Fruit fly (Drosophila melanogaster): ENCODE data around the gene bocks.

Gene bocks

dm6 chr3R:9581089-9581520 lies 9.7 kb downstream of the bocks start, which contains the start of gene CG8301 (continued):
- TF ChIP-seq gcm2 (GFP tag; optimal IDR thresholded peaks at IDR 0.05), result no peak
- peak; percentile 4 for TF ChIP-seq CG12744 (GFP tag; optimal IDR thresholded peaks at IDR 0.05)
- TF ChIP-seq CG3163 (GFP tag; optimal IDR thresholded peaks at IDR 0.05), result no peak
- TF ChIP-seq E2f1 (GFP tag; IDR thresholded peaks at IDR 0.05), result no peak
- TF ChIP-seq Awh (GFP tag; IDR thresholded peaks at IDR 0.05), result no peak
- TF ChIP-seq CG3065 (GFP tag; optimal IDR thresholded peaks at IDR 0.05), result no peak
- no peak for TF ChIP-seq CG14710 (tag; optimal IDR thresholded peaks at IDR 0.05)
- no peak for TF ChIP-seq Kr (GFP tag; optimal IDR thresholded peaks at IDR 0.05)
- TF ChIP-seq amos (GFP tag; IDR thresholded peaks at IDR 0.05; ENCODE audit: partially characterized antibody), result no peak
- no peak for TF ChIP-seq her (GFP tag; optimal IDR thresholded peaks at IDR 0.05)
- TF ChIP-seq pb (GFP tag; optimal IDR thresholded peaks at IDR 0.05), result no peak
- TF ChIP-seq CG4328 (GFP tag; optimal IDR thresholded peaks at IDR 0.05), result no peak
- peak; percentile 53 for TF ChIP-seq CG12391 (tag; optimal IDR thresholded peaks at IDR 0.05)
- no peak for TF ChIP-seq CG8388 (GFP tag; optimal IDR thresholded peaks at IDR 0.05)
- 0 out of 2 replicates have a peak, but pooled peaks have one; percentile 4 for TF ChIP-seq HLH3B (GFP tag; IDR thresholded peaks at IDR 0.05)
- TF ChIP-seq CG8290 (GFP tag; optimal IDR thresholded peaks at IDR 0.05), result no peak
- TF ChIP-seq CG8290 (tag; optimal IDR thresholded peaks at IDR 0.05), result peak in 1 of 2 experiments; percentile 27
- no peak for TF ChIP-seq BEAF-32 (GFP tag; optimal IDR thresholded peaks at IDR 0.05)
- TF ChIP-seq onecut (GFP tag; IDR thresholded peaks at IDR 0.05), result peak; percentile 18; the same call in 1 of the 2 replicates
- TF ChIP-seq seq (GFP tag; IDR thresholded peaks at IDR 0.05), result no peak; the same call in 1 of the 2 replicates
- no peak for TF ChIP-seq tin (GFP tag; optimal IDR thresholded peaks at IDR 0.05)
- no peak for TF ChIP-seq pnt (GFP tag; optimal IDR thresholded peaks at IDR 0.05)
- TF ChIP-seq CG15696 (tag; optimal IDR thresholded peaks at IDR 0.05), result no peak
- TF ChIP-seq dimm (GFP tag; IDR thresholded peaks at IDR 0.05), result no peak
- no peak for TF ChIP-seq CG6689 (GFP tag; IDR thresholded peaks at IDR 0.05)
- TF ChIP-seq chm (GFP tag; IDR thresholded peaks at IDR 0.05), result peak; percentile 52; the same call in 1 of the 2 replicates
- no peak for TF ChIP-seq fd64A (GFP tag; optimal IDR thresholded peaks at IDR 0.05)
- TF ChIP-seq Rfx (GFP tag; IDR thresholded peaks at IDR 0.05), result peak; percentile 35; the same call in 1 of the 2 replicates
- no peak for TF ChIP-seq CG12236 (GFP tag; optimal IDR thresholded peaks at IDR 0.05)
- no peak for TF ChIP-seq CG4854 (GFP tag; optimal IDR thresholded peaks at IDR 0.05)
- TF ChIP-seq row (GFP tag; IDR thresholded peaks at IDR 0.05), result peak; percentile 68
- no peak for TF ChIP-seq CTCF (GFP tag; optimal IDR thresholded peaks at IDR 0.05)
- TF ChIP-seq chn (GFP tag; optimal IDR thresholded peaks at IDR 0.05), result no peak
- peak; percentile 72 for TF ChIP-seq sens (GFP tag)
- TF ChIP-seq CG32767 (GFP tag; IDR thresholded peaks at IDR 0.05), result 0 out of 2 replicates have a peak, but pooled peaks have one; percentile 23
- TF ChIP-seq lmd (GFP tag; IDR thresholded peaks at IDR 0.05), result no peak
- no peak for TF ChIP-seq ssp (GFP tag; IDR thresholded peaks at IDR 0.05)
- no peak for TF ChIP-seq tll (GFP tag; optimal IDR thresholded peaks at IDR 0.05)
- TF ChIP-seq inv (GFP tag; IDR thresholded peaks at IDR 0.05; ENCODE audit: partially characterized antibody), result no peak
- TF ChIP-seq slbo (GFP tag; IDR thresholded peaks at IDR 0.05), result no peak
- TF ChIP-seq Oli (tag; optimal IDR thresholded peaks at IDR 0.05), result peak; percentile 24
- no peak for TF ChIP-seq nerfin-1 (tag; optimal IDR thresholded peaks at IDR 0.05)
- TF ChIP-seq shn (GFP tag; optimal IDR thresholded peaks at IDR 0.05), result no peak
- peak; percentile 22 for TF ChIP-seq D19A (tag; optimal IDR thresholded peaks at IDR 0.05)
- TF ChIP-seq CG10543 (GFP tag; optimal IDR thresholded peaks at IDR 0.05), result no peak
- 0 out of 4 replicates have a peak, but pooled peaks have one; percentile 40 for TF ChIP-seq chinmo (GFP tag; IDR thresholded peaks at IDR 0.05; ENCODE audit: partially characterized antibody)
- no peak for TF ChIP-seq Lpt (GFP tag; optimal IDR thresholded peaks at IDR 0.05)
- no peak for TF ChIP-seq CG17186 (GFP tag; optimal IDR thresholded peaks at IDR 0.05)
- no peak for TF ChIP-seq Sox100B (GFP tag; optimal IDR thresholded peaks at IDR 0.05)
- TF ChIP-seq CG13424 (tag; optimal IDR thresholded peaks at IDR 0.05), result peak; percentile 53
- no peak for TF ChIP-seq crc (GFP tag; optimal IDR thresholded peaks at IDR 0.05)
- no peak for TF ChIP-seq wor (GFP tag; IDR thresholded peaks at IDR 0.05)
- TF ChIP-seq CG17385 (GFP tag; optimal IDR thresholded peaks at IDR 0.05), result peak; percentile 34

Measured in whole organism, embryonic.